Worm (Caenorhabditis elegans) whole organism, L3 larva: Measurements from ENCODE around the gene oac-32.

Source experiments
- aly-2 ChIP-seq: fragments of 150-350 bp; optimal IDR thresholded peaks from 2 replicates; lab custom pipeline; 2014; ENCODE audit warnings: missing biosample characterization, missing genetic modification characterization
- ceh-16 ChIP-seq: sonication (generic microtip); optimal IDR thresholded peaks from 2 replicates; lab custom pipeline; 2017; ENCODE audit warnings: missing biosample characterization, missing genetic modification characterization
- ceh-28 ChIP-seq: fragments of 150-350 bp; optimal IDR thresholded peaks from 2 replicates; lab custom pipeline; 2014; ENCODE audit warnings: missing biosample characterization, missing genetic modification reagents, missing genetic modification characterization
- ceh-82 ChIP-seq: fragments of 150-350 bp; optimal IDR thresholded peaks from 2 replicates; lab custom pipeline; 2014; ENCODE audit warnings: missing biosample characterization, missing genetic modification characterization
- ceh-9 ChIP-seq: sonication (generic microtip); optimal IDR thresholded peaks from 2 replicates; lab custom pipeline; 2018; ENCODE audit warnings: missing biosample characterization, missing genetic modification characterization
- daf-12 ChIP-seq: fragments of 150-350 bp; optimal IDR thresholded peaks from 2 replicates; lab custom pipeline; 2014; ENCODE audit warnings: missing biosample characterization, missing genetic modification reagents, missing genetic modification characterization
- egl-27 ChIP-seq: sonication (generic microtip); optimal IDR thresholded peaks from 4 replicates; lab custom pipeline; 2017; ENCODE audit warnings: missing biosample characterization, missing genetic modification reagents, missing genetic modification characterization
- egl-5 ChIP-seq: fragments of 150-350 bp; optimal IDR thresholded peaks from 2 replicates; lab custom pipeline; 2017; ENCODE audit warnings: missing biosample characterization, missing genetic modification reagents, missing genetic modification characterization, inconsistent platforms
- elt-2 ChIP-seq: sonication (generic microtip); optimal IDR thresholded peaks from 2 replicates; lab custom pipeline; 2016; ENCODE audit warnings: missing genetic modification reagents, mild to moderate bottlenecking, missing genetic modification characterization, missing compliant biosample characterization
- elt-3 ChIP-seq, 3 experiments: fragments of 150-350 bp in 1 of 3; sonication (generic microtip) in 2 of 3; optimal IDR thresholded peaks; 2 replicates in 2 of 3; 4 replicates in 1 of 3; lab custom pipeline; 2014 to 2017; ENCODE audit warnings: missing biosample characterization in 3 of 3, missing genetic modification characterization in 3 of 3
- eor-1 ChIP-seq, 2 experiments: fragments of 150-350 bp; optimal IDR thresholded peaks; 2 replicates each; lab custom pipeline; 2014 to 2018; ENCODE audit warnings: missing biosample characterization in 2 of 2, missing genetic modification characterization in 2 of 2
- fkh-10 ChIP-seq: sonication (generic microtip); optimal IDR thresholded peaks from 2 replicates; lab custom pipeline; 2017; ENCODE audit warnings: missing biosample characterization, missing genetic modification reagents, missing genetic modification characterization
- fos-1 ChIP-seq: fragments of 150-350 bp; optimal IDR thresholded peaks from 2 replicates; lab custom pipeline; 2014; ENCODE audit warnings: missing biosample characterization, missing genetic modification characterization
- jun-1 ChIP-seq: fragments of 150-350 bp; optimal IDR thresholded peaks from 2 replicates; lab custom pipeline; 2014; ENCODE audit warnings: missing biosample characterization, missing genetic modification reagents, missing genetic modification characterization
- lin-15B ChIP-seq: fragments of 150-350 bp; optimal IDR thresholded peaks from 2 replicates; lab custom pipeline; 2014; ENCODE audit warnings: missing biosample characterization, missing genetic modification characterization
- lsy-12 ChIP-seq: sonication (generic microtip); optimal IDR thresholded peaks from 2 replicates; lab custom pipeline; 2016; ENCODE audit warnings: mild to moderate bottlenecking, missing genetic modification characterization, missing compliant biosample characterization
- mdl-1 ChIP-seq: fragments of 150-350 bp; optimal IDR thresholded peaks from 2 replicates; lab custom pipeline; 2014; ENCODE audit warnings: missing biosample characterization, missing genetic modification characterization
- mml-1 ChIP-seq: fragments of 150-350 bp; sonication (generic microtip); optimal IDR thresholded peaks from 3 replicates; lab custom pipeline; 2014; ENCODE audit warnings: missing biosample characterization, missing genetic modification characterization
- nfya-1 ChIP-seq: sonication (generic microtip); optimal IDR thresholded peaks from 2 replicates; lab custom pipeline; 2017; ENCODE audit warnings: missing genetic modification characterization, mild to moderate bottlenecking, missing compliant biosample characterization, antibody characterized with exemption, moderate library complexity; ENCODE audit not compliant: insufficient read depth
- nhr-11 ChIP-seq: fragments of 150-350 bp; optimal IDR thresholded peaks from 2 replicates; lab custom pipeline; 2014; ENCODE audit warnings: missing biosample characterization, missing genetic modification characterization
- nhr-23 ChIP-seq: fragments of 150-350 bp; optimal IDR thresholded peaks from 2 replicates; lab custom pipeline; 2014; ENCODE audit warnings: missing biosample characterization, missing genetic modification reagents, missing genetic modification characterization
- nhr-25 ChIP-seq: sonication (generic microtip); optimal IDR thresholded peaks from 2 replicates; lab custom pipeline; 2017; ENCODE audit warnings: missing biosample characterization, missing genetic modification characterization
- nhr-28 ChIP-seq: fragments of 150-350 bp; optimal IDR thresholded peaks from 2 replicates; lab custom pipeline; 2014; ENCODE audit warnings: missing biosample characterization, missing genetic modification characterization
- nhr-43 ChIP-seq: sonication (generic microtip); optimal IDR thresholded peaks from 2 replicates; lab custom pipeline; 2016; ENCODE audit warnings: mild to moderate bottlenecking, missing genetic modification characterization, missing compliant biosample characterization; ENCODE audit not compliant: poor library complexity, severe bottlenecking
- nhr-77 ChIP-seq: fragments of 150-350 bp; optimal IDR thresholded peaks from 2 replicates; lab custom pipeline; 2014; ENCODE audit warnings: missing biosample characterization, missing genetic modification characterization
- pha-4 ChIP-seq: fragments of 150-350 bp; optimal IDR thresholded peaks from 2 replicates; lab custom pipeline; 2014; ENCODE audit warnings: missing biosample characterization, missing genetic modification reagents, missing genetic modification characterization
- pqm-1 ChIP-seq: fragments of 150-350 bp; optimal IDR thresholded peaks from 2 replicates; lab custom pipeline; 2017; ENCODE audit warnings: missing biosample characterization, missing genetic modification characterization, inconsistent platforms
- sea-2 ChIP-seq: fragments of 150-350 bp; sonication (generic microtip); optimal IDR thresholded peaks from 4 replicates; lab custom pipeline; 2014; ENCODE audit warnings: missing biosample characterization, missing genetic modification reagents, missing genetic modification characterization
- unc-39 ChIP-seq: sonication (generic microtip); optimal IDR thresholded peaks from 4 replicates; lab custom pipeline; 2017; ENCODE audit warnings: missing biosample characterization, missing genetic modification characterization
- unc-62 ChIP-seq: fragments of 150-350 bp; sonication (generic microtip); optimal IDR thresholded peaks from 4 replicates; lab custom pipeline; 2014; ENCODE audit warnings: missing biosample characterization, missing genetic modification reagents, missing genetic modification characterization
- zag-1 ChIP-seq: fragments of 150-350 bp; optimal IDR thresholded peaks from 2 replicates; lab custom pipeline; 2014; ENCODE audit warnings: missing biosample characterization, missing genetic modification characterization
- ztf-4 ChIP-seq: fragments of 150-350 bp; optimal IDR thresholded peaks from 2 replicates; lab custom pipeline; 2014; ENCODE audit warnings: missing biosample characterization, missing genetic modification characterization

Gene oac-32

DNA sequence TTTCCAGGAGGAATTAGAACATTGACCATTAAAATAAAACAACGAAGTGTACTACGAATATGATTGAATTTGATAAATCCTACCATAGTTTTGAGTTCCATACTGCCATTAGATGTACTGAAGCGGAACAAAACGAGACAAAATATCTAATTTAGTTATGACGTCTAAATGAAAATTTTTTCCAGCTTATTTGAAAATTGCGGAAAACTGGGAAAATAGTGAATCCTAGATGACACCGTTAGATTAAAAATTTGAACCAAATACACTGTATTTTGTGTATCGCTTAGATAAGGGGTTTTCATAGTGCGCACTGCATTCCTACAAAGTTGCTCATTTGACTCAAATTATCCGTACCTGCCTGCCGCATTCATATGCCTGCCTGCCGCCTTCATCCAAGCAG, 14.4 kb downstream of the oac-32 start, which contains the start of gene K02H11.4:
Gene K02H11.4, minus strand, starts transcription at position 101 of the 400 bp plus-strand sequence.
- no peak for TF ChIP-seq nhr-77
- no peak for TF ChIP-seq nhr-23 (tag; lab: Kevin White, UChicago)
- TF ChIP-seq egl-27 (tag; lab: Kevin White, UChicago) = no peak
- no peak for TF ChIP-seq nhr-25 (tag; lab: Kevin White, UChicago)
- no peak for TF ChIP-seq ceh-16 (tag; lab: Kevin White, UChicago)
- no peak for TF ChIP-seq elt-2 (tag; lab: Kevin White, UChicago)

DNA sequence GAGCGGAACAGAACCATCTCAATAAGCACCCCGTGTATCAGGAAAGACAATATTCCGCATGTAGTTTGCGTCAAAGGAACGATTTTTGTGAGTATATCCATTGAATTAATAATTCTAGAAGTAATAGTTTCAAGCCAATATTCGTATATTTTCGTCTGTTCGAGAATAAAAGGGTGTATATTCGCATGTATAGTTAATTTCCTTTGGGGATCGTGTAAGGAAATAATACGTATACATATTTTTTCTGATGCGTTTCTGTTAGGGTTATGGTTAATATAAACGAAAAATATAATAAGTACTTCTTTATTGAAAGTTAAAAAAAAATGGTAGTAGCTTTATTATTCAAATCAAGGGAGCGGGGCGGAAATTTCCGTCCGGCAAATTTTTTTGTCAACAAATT, 17.6 kb downstream of the oac-32 start, which contains the start of gene str-236:
Gene str-236, minus strand, starts transcription at position 101 of the 400 bp plus-strand sequence.
- no peak for TF ChIP-seq unc-39
- TF ChIP-seq pqm-1 (tag; lab: Kevin White, UChicago) = no peak
- TF ChIP-seq ztf-4 (tag; lab: Kevin White, UChicago) = no peak
- TF ChIP-seq fos-1 = no peak
- TF ChIP-seq jun-1 (tag; lab: Kevin White, UChicago) = no peak
- no peak for TF ChIP-seq mml-1
- no peak for TF ChIP-seq egl-5
- no peak for TF ChIP-seq lin-15B
- TF ChIP-seq mdl-1 (tag; lab: Kevin White, UChicago) = no peak
- TF ChIP-seq lsy-12 (tag; lab: Kevin White, UChicago) = no peak
- TF ChIP-seq nhr-23 (tag; lab: Kevin White, UChicago) = no peak
- no peak for TF ChIP-seq zag-1 (tag; lab: Kevin White, UChicago)
- no peak for TF ChIP-seq nfya-1 (tag; lab: Kevin White, UChicago)
- TF ChIP-seq nhr-28 (tag; lab: Kevin White, UChicago) = no peak
- TF ChIP-seq ceh-28 (tag; lab: Kevin White, UChicago) = no peak
- TF ChIP-seq nhr-25 (tag; lab: Kevin White, UChicago) = no peak
- no peak for TF ChIP-seq elt-3 (tag; optimal IDR thresholded peaks at IDR 0.05; lab: Kevin White, UChicago)
- TF ChIP-seq nhr-11 (tag; lab: Kevin White, UChicago) = no peak

DNA sequence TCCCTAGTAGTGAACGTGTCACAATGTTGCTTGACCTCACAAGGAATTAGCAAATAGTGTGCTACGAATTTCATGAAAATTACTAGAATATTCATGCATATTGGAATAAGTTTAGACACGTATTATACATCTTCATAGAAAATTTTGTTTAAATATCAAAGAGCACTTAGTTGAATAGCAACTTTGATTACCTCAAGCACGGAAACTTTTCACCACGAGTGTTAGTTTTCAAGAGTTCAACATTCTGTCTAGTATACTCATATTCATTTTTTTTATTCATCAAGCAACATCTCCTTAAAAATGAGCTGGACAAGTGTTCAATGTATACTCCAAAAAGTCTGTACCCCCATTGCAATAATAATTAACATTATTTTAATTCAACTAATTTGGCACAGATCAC, 23.1 kb downstream of the oac-32 start, which contains the start of gene str-243:
Gene str-243, plus strand, starts transcription at position 301 of the 400 bp plus-strand sequence.
- TF ChIP-seq aly-2 (tag; lab: Kevin White, UChicago) (no peak), elt-3 (tag; optimal IDR thresholded peaks at IDR 0.05; lab: Kevin White, UChicago) (no peak), egl-27 (tag; lab: Kevin White, UChicago) (no peak), eor-1 (tag; optimal IDR thresholded peaks at IDR 0.05; lab: Kevin White, UChicago) (no peak), nhr-28 (tag; lab: Kevin White, UChicago) (no peak), fkh-10 (GFP tag; lab: Kevin White, UChicago) (no peak), jun-1 (tag; lab: Kevin White, UChicago) (no peak), ceh-9 (tag; lab: Kevin White, UChicago) (no peak)

DNA sequence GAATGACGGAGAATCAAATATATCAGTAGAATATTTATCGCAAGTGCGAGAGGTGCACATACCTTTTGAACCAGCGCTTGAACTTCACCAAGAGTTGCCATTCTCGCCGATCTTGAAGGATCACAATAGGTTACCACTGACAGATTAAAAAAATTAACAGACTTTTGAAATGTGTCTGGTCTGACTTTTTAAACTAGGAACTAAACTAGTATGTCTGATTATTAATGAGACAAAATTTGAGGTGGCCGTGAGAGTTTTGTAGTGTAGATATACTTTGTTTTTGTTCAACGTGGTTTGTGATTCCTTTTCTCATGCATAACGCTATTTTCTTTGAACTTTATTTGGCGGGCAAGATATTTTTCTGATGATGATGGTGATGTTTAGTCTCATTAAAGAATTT, 23.7 kb downstream of the oac-32 start, which contains the start of gene str-240:
Gene str-240, minus strand, starts transcription at position 101 of the 400 bp plus-strand sequence.
- TF ChIP-seq unc-62 (GFP tag; lab: Kevin White, UChicago) (no peak), ceh-16 (tag; lab: Kevin White, UChicago) (no peak), mml-1 (no peak), elt-3 (tag; optimal IDR thresholded peaks at IDR 0.05; lab: Kevin White, UChicago) (no peak), fos-1 (no peak), nhr-77 (no peak), egl-5 (no peak), nhr-43 (tag; lab: Kevin White, UChicago) (no peak), daf-12 (tag; lab: Kevin White, UChicago) (no peak), egl-27 (tag; lab: Kevin White, UChicago) (no peak), nhr-11 (tag; lab: Kevin White, UChicago) (no peak), sea-2 (GFP tag; lab: Kevin White, UChicago) (no peak), ceh-82 (no peak)

DNA sequence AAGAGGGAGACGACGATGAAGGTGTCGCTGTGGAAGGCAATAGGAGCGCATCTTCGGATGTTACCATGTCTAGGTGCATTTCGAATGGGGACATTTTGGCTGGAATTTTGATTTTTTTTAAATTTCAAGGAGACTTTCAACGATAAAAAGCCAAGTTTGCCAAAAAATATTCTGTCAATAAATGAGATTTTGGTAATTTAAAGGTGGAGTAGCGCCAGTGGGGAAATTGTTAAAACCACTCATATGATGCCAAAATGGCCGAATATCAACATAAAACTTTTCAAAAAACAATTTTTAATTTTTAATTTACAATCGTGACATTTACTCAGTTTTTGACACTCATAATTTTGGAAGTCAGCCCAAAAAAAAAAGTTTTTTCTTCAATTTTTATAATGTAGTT, 34.0 kb downstream of the oac-32 start, which contains the start of gene nhr-260:
Gene nhr-260, minus strand, starts transcription at position 101 of the 400 bp plus-strand sequence.
- TF ChIP-seq nhr-25 (tag; lab: Kevin White, UChicago) (no peak), lin-15B (no peak), mml-1 (no peak), fos-1 (no peak), pha-4 (tag; lab: Kevin White, UChicago) (no peak), elt-3 (tag; optimal IDR thresholded peaks at IDR 0.05; lab: Kevin White, UChicago) (no peak)
